Fruit fly (Drosophila melanogaster) whole organism, embryonic: ENCODE results near the gene msd1.
A peak's percentile ranks its signal among the peaks of the same experiment; 100 is the strongest.

Experiments
- Atf-2 ChIP-seq: fragments of 200-800 bp; sonication (Bioruptor generic); optimal IDR thresholded peaks from 2 replicates; lab custom pipeline; 2016; ENCODE audit warnings: missing biosample characterization, missing genetic modification characterization
- Bgb ChIP-seq: fragments of 200-800 bp; sonication (Bioruptor generic); IDR thresholded peaks from 2 replicates; pipeline ENCODE4 v1.3.6; 2022; ENCODE audit warnings: missing biosample characterization, missing genetic modification characterization; ENCODE audit not compliant: partially characterized antibody
- CG10209 ChIP-seq: fragments of 200-800 bp; sonication (Bioruptor generic); optimal IDR thresholded peaks from 3 replicates; lab custom pipeline; 2017; ENCODE audit warnings: missing biosample characterization, mild to moderate bottlenecking, missing genetic modification characterization, missing genetic modification reagents
- CG10543 ChIP-seq: fragments of 200-800 bp; sonication (Bioruptor generic); optimal IDR thresholded peaks from 3 replicates; lab custom pipeline; 2017; ENCODE audit warnings: missing biosample characterization, mild to moderate bottlenecking, missing genetic modification characterization, moderate library complexity
- CG11247 ChIP-seq: fragments of 200-800 bp; sonication (Bioruptor generic); IDR thresholded peaks from 2 replicates; pipeline ENCODE4 v1.3.6; 2022; ENCODE audit warnings: missing biosample characterization, missing genetic modification characterization
- CG11695 ChIP-seq: fragments of 200-800 bp; sonication (Bioruptor generic); IDR thresholded peaks from 3 replicates; pipeline ENCODE4 v1.3.6; 2022; ENCODE audit warnings: missing biosample characterization, missing genetic modification characterization
- CG17385 ChIP-seq: fragments of 200-800 bp; sonication (Bioruptor generic); optimal IDR thresholded peaks from 3 replicates; lab custom pipeline; 2018; ENCODE audit warnings: missing biosample characterization, mild to moderate bottlenecking, missing genetic modification characterization
- CG2202 ChIP-seq: fragments of 200-800 bp; sonication (Bioruptor generic); optimal IDR thresholded peaks from 2 replicates; lab custom pipeline; 2018; ENCODE audit warnings: missing biosample characterization, mild to moderate bottlenecking, missing genetic modification characterization
- CG32772 ChIP-seq: fragments of 200-800 bp; sonication (Bioruptor generic); IDR thresholded peaks from 2 replicates; pipeline ENCODE4 v1.3.6; 2022; ENCODE audit warnings: missing biosample characterization, missing genetic modification characterization
- CG3726 ChIP-seq: fragments of 200-800 bp; sonication (Bioruptor generic); IDR thresholded peaks from 3 replicates; pipeline ENCODE4, ENCODE4 v1.3.6; 2022; ENCODE audit warnings: missing biosample characterization, missing genetic modification characterization
- CG3838 ChIP-seq: fragments of 200-800 bp; sonication (Bioruptor generic); optimal IDR thresholded peaks from 3 replicates; lab custom pipeline; 2016; ENCODE audit warnings: missing biosample characterization, missing genetic modification characterization
- CG4328 ChIP-seq: fragments of 200-800 bp; sonication (Bioruptor generic); optimal IDR thresholded peaks from 3 replicates; lab custom pipeline; 2017; ENCODE audit warnings: missing biosample characterization, missing genetic modification reagents, missing genetic modification characterization
- CG7745 ChIP-seq: fragments of 200-800 bp; sonication (Bioruptor generic); optimal IDR thresholded peaks from 2 replicates; lab custom pipeline; 2018; ENCODE audit warnings: missing biosample characterization, mild to moderate bottlenecking, missing genetic modification characterization, moderate library complexity
- CG8478 ChIP-seq: fragments of >200 bp; optimal IDR thresholded peaks from 2 replicates; lab custom pipeline; 2018
- CTCF ChIP-seq: fragments of 200-800 bp; sonication (Bioruptor generic); optimal IDR thresholded peaks from 2 replicates; lab custom pipeline; 2017; ENCODE audit warnings: missing biosample characterization, mild to moderate bottlenecking, missing genetic modification characterization, moderate library complexity
- Chrac-16 ChIP-seq: fragments of 200-800 bp; sonication (Bioruptor generic); optimal IDR thresholded peaks from 3 replicates; lab custom pipeline; 2016; ENCODE audit warnings: missing biosample characterization, missing genetic modification characterization
- Dbx ChIP-seq: fragments of 200-800 bp; sonication (Bioruptor generic); IDR thresholded peaks from 3 replicates; pipeline ENCODE4 v1.3.6; 2022; ENCODE audit warnings: missing biosample characterization, missing genetic modification characterization
- Dip2 ChIP-seq: fragments of 200-800 bp; sonication (Bioruptor generic); IDR thresholded peaks from 2 replicates; pipeline ENCODE4 v1.3.6; 2022; ENCODE audit warnings: missing biosample characterization, missing genetic modification characterization
- Dref ChIP-seq: fragments of 200-800 bp; sonication (Bioruptor generic); IDR thresholded peaks from 2 replicates; pipeline ENCODE4 v1.3.6; 2022; ENCODE audit warnings: missing biosample characterization, missing genetic modification characterization
- ERR ChIP-seq: fragments of 200-800 bp; sonication (Bioruptor generic); optimal IDR thresholded peaks from 2 replicates; lab custom pipeline; 2016; ENCODE audit warnings: missing biosample characterization, missing genetic modification characterization
- Elba2 ChIP-seq: fragments of 200-800 bp; sonication (Bioruptor generic); optimal IDR thresholded peaks from 3 replicates; lab custom pipeline; 2016; ENCODE audit warnings: missing biosample characterization, missing genetic modification characterization
- Fer1 ChIP-seq: fragments of 200-800 bp; sonication (Bioruptor generic); optimal IDR thresholded peaks from 2 replicates; lab custom pipeline; 2017; ENCODE audit warnings: missing biosample characterization, mild to moderate bottlenecking, missing genetic modification characterization
- H15 ChIP-seq: fragments of 200-800 bp; sonication (Bioruptor generic); IDR thresholded peaks from 3 replicates; pipeline ENCODE4 v1.3.6; 2022; ENCODE audit warnings: missing biosample characterization, missing genetic modification characterization
- H2.0 ChIP-seq: fragments of 200-800 bp; sonication (Bioruptor generic); IDR thresholded peaks from 2 replicates; pipeline ENCODE4 v1.3.6; 2022; ENCODE audit warnings: missing biosample characterization, missing genetic modification characterization
- Hmr ChIP-seq: fragments of 200-800 bp; sonication (Bioruptor generic); optimal IDR thresholded peaks from 3 replicates; lab custom pipeline; 2017; ENCODE audit warnings: mild to moderate bottlenecking, missing biosample characterization, missing genetic modification reagents, missing genetic modification characterization
- Hr39 ChIP-seq: fragments of >200 bp; optimal IDR thresholded peaks from 2 replicates; lab custom pipeline; 2017
- Lhr ChIP-seq: fragments of 200-800 bp; sonication (Bioruptor generic); optimal IDR thresholded peaks from 3 replicates; lab custom pipeline; 2017; ENCODE audit warnings: mild to moderate bottlenecking, missing biosample characterization, missing genetic modification reagents, missing genetic modification characterization
- MTF-1 ChIP-seq: fragments of 200-800 bp; sonication (Bioruptor generic); optimal IDR thresholded peaks from 2 replicates; lab custom pipeline; 2018; ENCODE audit warnings: missing biosample characterization, mild to moderate bottlenecking, missing genetic modification characterization, borderline replicate concordance
- Six4 ChIP-seq: fragments of 200-800 bp; sonication (Bioruptor generic); optimal IDR thresholded peaks from 2 replicates; lab custom pipeline; 2016; ENCODE audit warnings: missing biosample characterization, missing genetic modification characterization
- Spps ChIP-seq: fragments of 200-800 bp; sonication (Bioruptor generic); optimal IDR thresholded peaks from 2 replicates; lab custom pipeline; 2018; ENCODE audit warnings: missing biosample characterization, mild to moderate bottlenecking, missing genetic modification characterization
- br ChIP-seq: fragments of >200 bp; optimal IDR thresholded peaks from 2 replicates; lab custom pipeline; 2017
- cad ChIP-seq: fragments of >200 bp; optimal IDR thresholded peaks from 2 replicates; lab custom pipeline; 2017; ENCODE audit warnings: missing biosample characterization, missing genetic modification characterization
- cas ChIP-seq: fragments of 200-800 bp; sonication (Bioruptor generic); IDR thresholded peaks from 2 replicates; pipeline ENCODE4 v1.3.6; 2022; ENCODE audit warnings: missing biosample characterization, missing genetic modification characterization
- da ChIP-seq: fragments of 200-800 bp; sonication (Bioruptor generic); optimal IDR thresholded peaks from 2 replicates; lab custom pipeline; 2016; ENCODE audit warnings: missing biosample characterization, missing genetic modification characterization
- fd3F ChIP-seq: fragments of 200-800 bp; sonication (Bioruptor generic); optimal IDR thresholded peaks from 2 replicates; lab custom pipeline; 2018; ENCODE audit warnings: missing biosample characterization, mild to moderate bottlenecking, missing genetic modification characterization, moderate library complexity
- fd96Cb ChIP-seq: fragments of 200-800 bp; sonication (Bioruptor generic); optimal IDR thresholded peaks from 2 replicates; lab custom pipeline; 2018; ENCODE audit warnings: missing biosample characterization, mild to moderate bottlenecking, missing genetic modification characterization, moderate library complexity
- fru ChIP-seq: fragments of >200 bp; optimal IDR thresholded peaks from 2 replicates; lab custom pipeline; 2017
- gcm2 ChIP-seq: fragments of 200-800 bp; sonication (Bioruptor generic); optimal IDR thresholded peaks from 2 replicates; lab custom pipeline; 2016; ENCODE audit warnings: missing biosample characterization, missing genetic modification characterization
- grn ChIP-seq: fragments of 200-800 bp; sonication (Bioruptor generic); optimal IDR thresholded peaks from 3 replicates; lab custom pipeline; 2017; ENCODE audit warnings: missing biosample characterization, missing genetic modification characterization
- gt ChIP-seq: fragments of 200-800 bp; sonication (Bioruptor generic); IDR thresholded peaks from 2 replicates; pipeline ENCODE4 v1.3.6; 2022; ENCODE audit warnings: missing biosample characterization, missing genetic modification characterization
- ham ChIP-seq: fragments of 200-800 bp; sonication (Bioruptor generic); IDR thresholded peaks from 2 replicates; pipeline ENCODE4 v1.3.6; 2022; ENCODE audit warnings: missing biosample characterization, missing genetic modification characterization
- hb ChIP-seq: fragments of 200-800 bp; sonication (Bioruptor generic); IDR thresholded peaks from 3 replicates; pipeline ENCODE4 v1.3.6; 2022; ENCODE audit warnings: missing biosample characterization, missing genetic modification characterization; ENCODE audit not compliant: partially characterized antibody
- jigr1 ChIP-seq: fragments of 200-800 bp; sonication (Bioruptor generic); IDR thresholded peaks from 3 replicates; pipeline ENCODE4 v1.3.6; 2022; ENCODE audit warnings: missing biosample characterization, missing genetic modification characterization
- lab ChIP-seq: fragments of 200-800 bp; sonication (Bioruptor generic); optimal IDR thresholded peaks from 3 replicates; lab custom pipeline; 2017; ENCODE audit warnings: missing biosample characterization, missing genetic modification characterization, mild to moderate bottlenecking, moderate library complexity, missing genetic modification reagents
- mirr ChIP-seq: fragments of 200-800 bp; sonication (Bioruptor generic); optimal IDR thresholded peaks from 3 replicates; lab custom pipeline; 2018; ENCODE audit warnings: missing biosample characterization, mild to moderate bottlenecking, missing genetic modification characterization
- oc ChIP-seq: fragments of 200-800 bp; sonication (Bioruptor generic); optimal IDR thresholded peaks from 2 replicates; lab custom pipeline; 2018; ENCODE audit warnings: missing biosample characterization, mild to moderate bottlenecking, missing genetic modification characterization, moderate library complexity
- pan ChIP-seq, 4 experiments: fragments of >200 bp in 3 of 4; fragments of 200-800 bp in 1 of 4; sonication (Bioruptor generic) in 1 of 4; optimal IDR thresholded peaks in 3 of 4; IDR thresholded peaks in 1 of 4; 2 replicates each; pipeline versions ENCODE4 v1.3.6 to Lab custom; 2017 to 2022; ENCODE audit warnings: missing biosample characterization in 2 of 4, missing genetic modification characterization in 2 of 4, mixed read lengths in 1 of 4
- pfk ChIP-seq: fragments of 200-800 bp; sonication (Bioruptor generic); optimal IDR thresholded peaks from 2 replicates; lab custom pipeline; 2018; ENCODE audit warnings: missing biosample characterization, mild to moderate bottlenecking, missing genetic modification characterization, moderate library complexity
- prd ChIP-seq, 3 experiments: fragments of >200 bp in 2 of 3; fragments of 200-800 bp in 1 of 3; sonication (Bioruptor generic) in 1 of 3; optimal IDR thresholded peaks in 2 of 3; IDR thresholded peaks in 1 of 3; 2 replicates in 2 of 3; 3 replicates in 1 of 3; pipeline versions ENCODE4 v1.3.6 to Lab custom; 2017 to 2022; ENCODE audit warnings: missing biosample characterization in 1 of 3, missing genetic modification characterization in 1 of 3
- pzg ChIP-seq: fragments of 200-800 bp; sonication (Bioruptor generic); optimal IDR thresholded peaks from 3 replicates; lab custom pipeline; 2018; ENCODE audit warnings: missing biosample characterization, mild to moderate bottlenecking, missing genetic modification characterization, moderate library complexity
- sc ChIP-seq, 3 experiments: fragments of >200 bp in 2 of 3; fragments of 200-800 bp in 1 of 3; sonication (Bioruptor generic) in 1 of 3; optimal IDR thresholded peaks; 2 replicates in 2 of 3; 3 replicates in 1 of 3; lab custom pipeline; 2017; ENCODE audit warnings: mild to moderate bottlenecking in 1 of 3, missing biosample characterization in 1 of 3, missing genetic modification characterization in 1 of 3, missing genetic modification reagents in 1 of 3
- tin ChIP-seq: fragments of 200-800 bp; sonication (Bioruptor generic); optimal IDR thresholded peaks from 3 replicates; lab custom pipeline; 2016; ENCODE audit warnings: missing biosample characterization, missing genetic modification characterization

The msd1 gene

DNA sequence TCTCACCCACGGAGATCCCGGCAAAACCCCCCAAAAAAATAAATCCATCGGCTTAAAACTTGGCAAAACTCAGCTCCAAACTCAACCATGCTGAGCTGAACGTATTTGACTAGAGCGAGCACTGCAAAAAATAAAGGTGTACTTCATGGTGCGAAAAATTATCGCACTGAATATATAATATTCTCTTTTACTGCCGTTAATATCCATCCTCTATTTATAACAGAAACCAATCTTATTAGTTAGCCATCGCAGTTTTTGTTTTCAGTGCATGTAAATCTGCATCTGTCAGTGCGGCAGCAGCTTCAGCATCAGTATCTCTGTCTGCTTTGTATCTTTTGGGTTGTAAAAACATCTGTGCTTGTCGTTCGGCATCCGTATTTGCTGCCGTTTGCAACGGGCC lies 39.4 kb downstream of the msd1 start (continued):
- no peak for TF ChIP-seq cad (GFP tag; lab: Kevin White, UChicago)
- peak; percentile 2 for TF ChIP-seq fd96Cb (tag; lab: Kevin White, UChicago)
- TF ChIP-seq Hr39 (lab: Kevin White, UChicago), result no peak
- no peak for TF ChIP-seq hb
- TF ChIP-seq CG10209, result no peak
- no peak for TF ChIP-seq Dbx (GFP tag; lab: Robert Waterston, UW)
- no peak for TF ChIP-seq CG11247 (GFP tag; lab: Robert Waterston, UW)
- TF ChIP-seq da (GFP tag; lab: Kevin White, UChicago), result no peak
- no peak for TF ChIP-seq pzg
- no peak for TF ChIP-seq Elba2 (GFP tag; lab: Kevin White, UChicago)
- TF ChIP-seq CG4328 (GFP tag; lab: Kevin White, UChicago), result no peak
- TF ChIP-seq br (lab: Kevin White, UChicago), result no peak
- TF ChIP-seq jigr1, result no peak
- peak; percentile 13 for TF ChIP-seq Chrac-16 (GFP tag; lab: Kevin White, UChicago)
- TF ChIP-seq CG7745 (tag; lab: Kevin White, UChicago), result no peak
- TF ChIP-seq Hmr (GFP tag; lab: Kevin White, UChicago), result no peak
- TF ChIP-seq Six4 (GFP tag; lab: Kevin White, UChicago), result no peak
- TF ChIP-seq tin (GFP tag; lab: Kevin White, UChicago), result peak; percentile 9
- no peak for TF ChIP-seq Bgb (GFP tag; lab: Robert Waterston, UW)
- TF ChIP-seq Atf-2 (GFP tag; lab: Kevin White, UChicago), result no peak
- TF ChIP-seq CG32772 (GFP tag; lab: Robert Waterston, UW), result no peak
- no peak for TF ChIP-seq oc (tag; lab: Kevin White, UChicago)
- TF ChIP-seq CG11695 (GFP tag; lab: Robert Waterston, UW), result peak; percentile 13; the same call in 1 of the 3 replicates
- no peak for TF ChIP-seq MTF-1
- TF ChIP-seq sc (optimal IDR thresholded peaks at IDR 0.05; lab: Kevin White, UChicago), result no peak
- no peak for TF ChIP-seq sc (GFP tag; optimal IDR thresholded peaks at IDR 0.05; lab: Kevin White, UChicago)
- no peak for TF ChIP-seq mirr (GFP tag; lab: Kevin White, UChicago)
- no peak for TF ChIP-seq fd3F (GFP tag; lab: Kevin White, UChicago)
- TF ChIP-seq pan (optimal IDR thresholded peaks at IDR 0.05; lab: Kevin White, UChicago), result no peak
- TF ChIP-seq pan (GFP tag; optimal IDR thresholded peaks at IDR 0.05 in 1 of 2, IDR thresholded peaks at IDR 0.05 in 1 of 2), result no peak
- TF ChIP-seq Dref (GFP tag; lab: Robert Waterston, UW), result no peak
- no peak for TF ChIP-seq Lhr (GFP tag; lab: Kevin White, UChicago)
- no peak for TF ChIP-seq cas (GFP tag; lab: Robert Waterston, UW)
- TF ChIP-seq gt, result no peak
- no peak for TF ChIP-seq fru
- TF ChIP-seq pfk (GFP tag; lab: Kevin White, UChicago), result no peak
- no peak for TF ChIP-seq gcm2
- no peak for TF ChIP-seq H15 (GFP tag; lab: Robert Waterston, UW)
- TF ChIP-seq prd (optimal IDR thresholded peaks at IDR 0.05; lab: Kevin White, UChicago), result no peak
- no peak; the same call in 2 of the 3 replicates for TF ChIP-seq prd (GFP tag; IDR thresholded peaks at IDR 0.05; lab: Robert Waterston, UW)
- TF ChIP-seq CG17385 (GFP tag; lab: Kevin White, UChicago), result peak; percentile 18
- TF ChIP-seq ERR (GFP tag; lab: Kevin White, UChicago), result no peak
- no peak for TF ChIP-seq CG2202
- no peak for TF ChIP-seq Dip2 (GFP tag; lab: Robert Waterston, UW)
- no peak for TF ChIP-seq CG3838 (GFP tag; lab: Kevin White, UChicago)
- no peak for TF ChIP-seq Spps
- TF ChIP-seq CG8478, result no peak
- no peak for TF ChIP-seq CG3726 (GFP tag; lab: Robert Waterston, UW)
- no peak for TF ChIP-seq CG10543
- no peak for TF ChIP-seq grn (GFP tag; lab: Kevin White, UChicago)
- TF ChIP-seq lab, result peak; percentile 38
- no peak for TF ChIP-seq ham (GFP tag; lab: Robert Waterston, UW)
- TF ChIP-seq H2.0 (GFP tag; lab: Robert Waterston, UW), result peak; percentile 22; the same call in 1 of the 2 replicates
- TF ChIP-seq CTCF (GFP tag; lab: Kevin White, UChicago), result no peak
- no peak for TF ChIP-seq Fer1 (GFP tag; lab: Kevin White, UChicago)
